ENCODE assay signal across 2 fruit fly cellular contexts in genomic region chr2L:3597126-3597525, dm6.
TF ChIP-seq lines count a peak whose summit lies in the region.

No protein-coding gene starts in this region.

TF ChIP-seq in whole organism, embryonic, 481 proteins besides CTCF, POLR2A, EP300 and RAD21 (continued from another document):
- TF ChIP-seq CG31365 (tag; optimal IDR thresholded peaks at IDR 0.05; lab: Kevin White, UChicago): no peak
- no peak for TF ChIP-seq CG2678 (tag; optimal IDR thresholded peaks at IDR 0.05; lab: Kevin White, UChicago)
- TF ChIP-seq Ets97D (GFP tag; optimal IDR thresholded peaks at IDR 0.05; lab: Kevin White, UChicago): no peak
- TF ChIP-seq CG13894 (tag; optimal IDR thresholded peaks at IDR 0.05; lab: Kevin White, UChicago): no peak
- TF ChIP-seq Asciz (GFP tag; optimal IDR thresholded peaks at IDR 0.05; lab: Kevin White, UChicago): no peak
- no peak for TF ChIP-seq CG17612 (GFP tag; IDR thresholded peaks at IDR 0.05; lab: Robert Waterston, UW)
- no peak for TF ChIP-seq stwl (tag; optimal IDR thresholded peaks at IDR 0.05; lab: Kevin White, UChicago)
- TF ChIP-seq trem (tag; optimal IDR thresholded peaks at IDR 0.05; lab: Kevin White, UChicago): no peak
- 0 out of 2 replicates have a peak, but pooled peaks have one; percentile 34 for TF ChIP-seq CG9932 (GFP tag; IDR thresholded peaks at IDR 0.05; lab: Robert Waterston, UW)
- no peak for TF ChIP-seq yki (optimal IDR thresholded peaks at IDR 0.05; lab: Kevin White, UChicago)
- no peak for TF ChIP-seq CG6175 (GFP tag; IDR thresholded peaks at IDR 0.05; lab: Robert Waterston, UW)
- TF ChIP-seq az2 (GFP tag; optimal IDR thresholded peaks at IDR 0.05; lab: Kevin White, UChicago): no peak
- no peak for TF ChIP-seq HLHmδ (GFP tag; optimal IDR thresholded peaks at IDR 0.05; lab: Kevin White, UChicago)
TF ChIP-seq in whole organism, embryonic: peak in this region for 6.

TF ChIP-seq in whole organism, prepupa, 60 proteins besides CTCF, POLR2A, EP300 and RAD21 (continued from another document):
- TF ChIP-seq CG3032 (tag; optimal IDR thresholded peaks at IDR 0.05; lab: Kevin White, UChicago) (peak; percentile 11), fkh (GFP tag; optimal IDR thresholded peaks at IDR 0.05; lab: Kevin White, UChicago) (no peak), CG10669 (GFP tag; optimal IDR thresholded peaks at IDR 0.05; lab: Kevin White, UChicago) (peak; percentile 22)
TF ChIP-seq in whole organism, prepupa: peak in this region for 16.
